Worm (Caenorhabditis elegans) whole organism, young adult: ENCODE data around the gene mfsd-8.
A peak's percentile ranks its signal among the peaks of the same experiment; 100 is the strongest.

Source experiments
- B0261.1 ChIP-seq: sonication (generic microtip); optimal IDR thresholded peaks from 2 replicates; lab custom pipeline; 2016; ENCODE audit warnings: mild to moderate bottlenecking, missing genetic modification characterization, moderate library complexity, missing compliant biosample characterization
- D2030.7 ChIP-seq: fragments of 200-800 bp; sonication (Bioruptor generic); IDR thresholded peaks from 2 replicates; pipeline ENCODE4 v1.3.6; 2022; ENCODE audit warnings: missing genetic modification reagents, missing genetic modification characterization, missing compliant biosample characterization
- F23B12.7 ChIP-seq: sonication (generic microtip); optimal IDR thresholded peaks from 2 replicates; lab custom pipeline; 2017; ENCODE audit warnings: missing genetic modification characterization, mild to moderate bottlenecking, missing compliant biosample characterization, antibody characterized with exemption, moderate library complexity; ENCODE audit not compliant: insufficient read depth
- F33H1.4 ChIP-seq: fragments of 200-800 bp; sonication (Bioruptor generic); IDR thresholded peaks from 2 replicates; pipeline ENCODE4 v1.3.6; 2022; ENCODE audit warnings: missing genetic modification reagents, missing genetic modification characterization, missing compliant biosample characterization
- F52B5.7 ChIP-seq: sonication (generic microtip); optimal IDR thresholded peaks from 2 replicates; lab custom pipeline; 2016; ENCODE audit warnings: mild to moderate bottlenecking, missing genetic modification characterization, missing compliant biosample characterization
- Y67H2A.10 ChIP-seq: fragments of 200-800 bp; sonication (Bioruptor generic); conservative IDR thresholded peaks from 2 replicates; pipeline ENCODE4 v1.3.6; 2022; ENCODE audit warnings: missing genetic modification reagents, missing genetic modification characterization, missing compliant biosample characterization
- Y79H2A.3 ChIP-seq: fragments of 200-800 bp; sonication (Bioruptor generic); conservative IDR thresholded peaks from 2 replicates; pipeline ENCODE4 v1.3.6; 2022; ENCODE audit warnings: missing genetic modification reagents, missing genetic modification characterization, missing compliant biosample characterization
- aptf-2 ChIP-seq: fragments of 200-800 bp; sonication (Bioruptor generic); conservative IDR thresholded peaks from 2 replicates; pipeline ENCODE4 v1.3.6; 2022; ENCODE audit warnings: missing genetic modification reagents, missing genetic modification characterization, missing compliant biosample characterization
- attf-6 ChIP-seq: fragments of 200-800 bp; sonication (Bioruptor generic); IDR thresholded peaks from 2 replicates; pipeline ENCODE4 v1.3.6; 2022; ENCODE audit warnings: missing genetic modification reagents, missing genetic modification characterization, missing compliant biosample characterization
- ceh-27 ChIP-seq: fragments of 200-800 bp; sonication (Bioruptor generic); optimal IDR thresholded peaks from 2 replicates; lab custom pipeline; 2018; ENCODE audit warnings: mild to moderate bottlenecking, missing genetic modification characterization, moderate library complexity, missing compliant biosample characterization
- chd-7 ChIP-seq: sonication (generic microtip); optimal IDR thresholded peaks from 2 replicates; lab custom pipeline; 2016; ENCODE audit warnings: mild to moderate bottlenecking, missing genetic modification characterization, moderate library complexity, missing compliant biosample characterization
- dpl-1 ChIP-seq: fragments of 150-350 bp; optimal IDR thresholded peaks from 2 replicates; lab custom pipeline; 2014; ENCODE audit warnings: missing biosample characterization, missing genetic modification reagents, missing genetic modification characterization
- efl-1 ChIP-seq: fragments of 150-350 bp; optimal IDR thresholded peaks from 2 replicates; lab custom pipeline; 2014; ENCODE audit warnings: missing biosample characterization, missing genetic modification reagents, missing genetic modification characterization
- egrh-3 ChIP-seq: fragments of 200-800 bp; sonication (Bioruptor generic); IDR thresholded peaks from 2 replicates; pipeline ENCODE4 v1.3.6; 2022; ENCODE audit warnings: missing genetic modification reagents, missing genetic modification characterization, missing compliant biosample characterization
- ets-4 ChIP-seq: fragments of 200-800 bp; sonication (Bioruptor generic); optimal IDR thresholded peaks from 2 replicates; lab custom pipeline; 2018; ENCODE audit warnings: mild to moderate bottlenecking, missing genetic modification characterization, missing compliant biosample characterization
- gei-17 ChIP-seq: fragments of 200-800 bp; sonication (Bioruptor generic); optimal IDR thresholded peaks from 2 replicates; lab custom pipeline; 2018; ENCODE audit warnings: mild to moderate bottlenecking, missing genetic modification characterization, missing compliant biosample characterization
- him-1 ChIP-seq: sonication (generic microtip); optimal IDR thresholded peaks from 2 replicates; lab custom pipeline; 2016; ENCODE audit warnings: missing genotype, missing genetic modification reagents, missing genetic modification characterization, missing compliant biosample characterization
- hlh-26 ChIP-seq: fragments of 200-800 bp; sonication (Bioruptor generic); conservative IDR thresholded peaks from 2 replicates; pipeline ENCODE4 v1.3.6; 2022; ENCODE audit warnings: missing genetic modification reagents, missing genetic modification characterization, missing compliant biosample characterization
- hmg-20 ChIP-seq: fragments of 200-800 bp; sonication (Bioruptor generic); IDR thresholded peaks from 2 replicates; pipeline ENCODE4 v1.3.6; 2022; ENCODE audit warnings: missing genetic modification reagents, missing genetic modification characterization, missing compliant biosample characterization
- hsf-1 ChIP-seq: fragments of 200-800 bp; sonication (Bioruptor generic); IDR thresholded peaks from 2 replicates; pipeline ENCODE4 v1.3.6; 2022; ENCODE audit warnings: missing genetic modification reagents, missing genetic modification characterization, missing compliant biosample characterization
- lag-1 ChIP-seq: fragments of 200-800 bp; sonication (Bioruptor generic); IDR thresholded peaks from 2 replicates; pipeline ENCODE4 v1.3.6; 2022; ENCODE audit warnings: missing genetic modification reagents, missing genetic modification characterization, missing compliant biosample characterization
- let-526 ChIP-seq: fragments of 200-800 bp; sonication (Bioruptor generic); IDR thresholded peaks from 2 replicates; pipeline ENCODE4 v1.3.6; 2022; ENCODE audit warnings: missing genetic modification reagents, missing genetic modification characterization, missing compliant biosample characterization
- madf-10 ChIP-seq: sonication (generic microtip); optimal IDR thresholded peaks from 2 replicates; lab custom pipeline; 2016; ENCODE audit warnings: mild to moderate bottlenecking, missing genetic modification characterization, missing compliant biosample characterization
- madf-6 ChIP-seq: fragments of 200-800 bp; sonication (Bioruptor generic); IDR thresholded peaks from 2 replicates; pipeline ENCODE4 v1.3.6; 2022; ENCODE audit warnings: missing genetic modification reagents, missing genetic modification characterization, missing compliant biosample characterization
- nfya-2 ChIP-seq: fragments of 200-800 bp; sonication (Bioruptor generic); IDR thresholded peaks from 2 replicates; pipeline ENCODE4 v1.3.6; 2022; ENCODE audit warnings: missing genetic modification reagents, missing genetic modification characterization, missing compliant biosample characterization
- nhr-120 ChIP-seq: fragments of 200-800 bp; sonication (Bioruptor generic); IDR thresholded peaks from 2 replicates; pipeline ENCODE4 v1.3.6; 2022; ENCODE audit warnings: missing genetic modification characterization, missing compliant biosample characterization
- nhr-179 ChIP-seq: sonication (generic microtip); optimal IDR thresholded peaks from 2 replicates; lab custom pipeline; 2016; ENCODE audit warnings: mild to moderate bottlenecking, missing genetic modification characterization, missing compliant biosample characterization
- nhr-80 ChIP-seq: sonication (generic microtip); optimal IDR thresholded peaks from 2 replicates; lab custom pipeline; 2016; ENCODE audit warnings: missing genetic modification characterization, missing compliant biosample characterization
- nhr-90 ChIP-seq: sonication (generic microtip); optimal IDR thresholded peaks from 2 replicates; lab custom pipeline; 2016; ENCODE audit warnings: missing genotype, mild to moderate bottlenecking, missing genetic modification characterization, missing compliant biosample characterization
- rpc-1 ChIP-seq, 2 experiments: fragments of 150-350 bp in 1 of 2; sonication (generic microtip) in 1 of 2; optimal IDR thresholded peaks; 2 replicates each; lab custom pipeline; 2014 to 2018; ENCODE audit warnings: missing biosample characterization in 1 of 2, missing genetic modification characterization in 1 of 2, missing genetic modification reagents in 1 of 2, missing genotype in 1 of 2
- sea-2 ChIP-seq: fragments of 200-800 bp; sonication (Bioruptor generic); IDR thresholded peaks from 2 replicates; pipeline ENCODE4 v1.3.6; 2022; ENCODE audit warnings: missing genetic modification characterization, missing compliant biosample characterization
- snpc-4 ChIP-seq, 5 experiments: fragments of 150-350 bp in 1 of 5; sonication (generic microtip) in 4 of 5; optimal IDR thresholded peaks; 2 replicates each; lab custom pipeline; 2014 to 2018; ENCODE audit warnings: missing genetic modification characterization in 5 of 5, missing biosample characterization in 3 of 5, antibody characterized with exemption in 2 of 5, mild to moderate bottlenecking in 2 of 5, missing compliant biosample characterization in 2 of 5, missing genotype in 2 of 5, moderate library complexity in 2 of 5, missing genetic modification reagents in 1 of 5
- sptf-2 ChIP-seq: fragments of 200-800 bp; sonication (Bioruptor generic); optimal IDR thresholded peaks from 2 replicates; lab custom pipeline; 2018; ENCODE audit warnings: mild to moderate bottlenecking, missing genetic modification characterization, missing compliant biosample characterization
- tlf-1 ChIP-seq: fragments of 200-800 bp; sonication (Bioruptor generic); optimal IDR thresholded peaks from 2 replicates; lab custom pipeline; 2018; ENCODE audit warnings: mild to moderate bottlenecking, missing genetic modification characterization, missing compliant biosample characterization
- xnd-1 ChIP-seq: sonication (generic microtip); optimal IDR thresholded peaks from 2 replicates; lab custom pipeline; 2016; ENCODE audit warnings: missing genotype, missing genetic modification reagents, missing genetic modification characterization, missing compliant biosample characterization
- zfh-2 ChIP-seq: fragments of 200-800 bp; sonication (Bioruptor generic); conservative IDR thresholded peaks from 2 replicates; pipeline ENCODE4 v1.3.6; 2022; ENCODE audit warnings: missing genetic modification reagents, missing genetic modification characterization, missing compliant biosample characterization
- ztf-22 ChIP-seq: fragments of 200-800 bp; sonication (Bioruptor generic); optimal IDR thresholded peaks from 2 replicates; lab custom pipeline; 2018; ENCODE audit warnings: mild to moderate bottlenecking, missing genetic modification characterization, moderate library complexity, missing compliant biosample characterization

Gene mfsd-8

DNA sequence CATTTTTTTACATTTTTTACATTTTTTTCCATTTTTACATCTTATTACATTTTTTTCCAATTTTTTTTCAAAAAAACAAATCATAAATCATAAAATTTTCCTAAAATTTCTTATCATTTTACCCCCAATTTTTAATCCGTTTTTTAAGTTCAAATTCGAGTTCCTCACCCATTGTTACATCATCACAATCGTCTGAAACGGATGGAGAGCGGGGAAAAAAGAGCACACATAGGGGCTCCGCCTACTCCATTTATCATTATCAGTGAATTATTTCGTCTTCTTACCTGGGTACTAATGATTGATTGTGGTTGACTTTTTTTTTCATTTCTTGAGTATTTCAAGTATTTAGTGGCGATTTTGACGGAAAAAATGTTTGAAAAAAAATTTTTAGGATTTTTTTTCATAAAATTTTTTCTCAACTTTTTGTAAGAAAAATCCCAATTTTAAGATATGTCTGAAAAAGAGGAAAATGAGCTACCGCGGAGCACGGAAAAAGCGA is at the start of gene mfsd-8:
Gene mfsd-8, plus strand, starts transcription at position 449 of the 499 bp plus-strand sequence.
- TF ChIP-seq F33H1.4: no peak
- TF ChIP-seq hlh-26 (GFP tag; lab: Robert Waterston, UW): no peak
- no peak for TF ChIP-seq let-526 (GFP tag; lab: Robert Waterston, UW)
- TF ChIP-seq nhr-80 (tag; lab: Kevin White, UChicago): peak; percentile 88
- TF ChIP-seq Y67H2A.10 (GFP tag; lab: Robert Waterston, UW): no peak
- no peak for TF ChIP-seq lag-1 (GFP tag; lab: Robert Waterston, UW)
- TF ChIP-seq F52B5.7 (tag; lab: Kevin White, UChicago): no peak
- TF ChIP-seq ets-4: peak; percentile 63
- no peak for TF ChIP-seq tlf-1 (GFP tag; lab: Kevin White, UChicago)
- no peak for TF ChIP-seq madf-6 (GFP tag; lab: Robert Waterston, UW)
- no peak for TF ChIP-seq aptf-2 (GFP tag; lab: Robert Waterston, UW)
- no peak for TF ChIP-seq gei-17 (GFP tag; lab: Kevin White, UChicago)

- TF ChIP-seq sptf-2 (GFP tag; lab: Kevin White, UChicago): no peak
- no peak for TF ChIP-seq hsf-1
- no peak for TF ChIP-seq efl-1 (GFP tag; lab: Kevin White, UChicago)
- TF ChIP-seq dpl-1 (GFP tag; lab: Kevin White, UChicago): no peak
- no peak for TF ChIP-seq nhr-179 (tag; lab: Kevin White, UChicago)
- TF ChIP-seq sea-2 (GFP tag; lab: Robert Waterston, UW): no peak
- TF ChIP-seq hmg-20 (GFP tag; lab: Robert Waterston, UW): no peak
- no peak for TF ChIP-seq aptf-2 (GFP tag; lab: Robert Waterston, UW)
- TF ChIP-seq ztf-22 (GFP tag; lab: Kevin White, UChicago): no peak
- peak; percentile 74 for TF ChIP-seq zfh-2
- no peak for TF ChIP-seq F23B12.7 (tag; lab: Kevin White, UChicago)
- TF ChIP-seq egrh-3: peak; percentile 19; the same call in 1 of the 2 replicates
- TF ChIP-seq D2030.7 (GFP tag; lab: Robert Waterston, UW): no peak
- no peak for TF ChIP-seq Y79H2A.3 (GFP tag; lab: Robert Waterston, UW)
Measured at ce11 chrIII:3232650-3233152, 49.4 kb upstream of the mfsd-8 start, which contains the start of gene Y53G8AL.1. Gene Y53G8AL.1 (plus strand): TSS chrIII:3233102.

- no peak for TF ChIP-seq ceh-27 (GFP tag; lab: Kevin White, UChicago)
- TF ChIP-seq B0261.1 (tag; lab: Kevin White, UChicago): no peak
- TF ChIP-seq nhr-90: no peak
- TF ChIP-seq nfya-2 (GFP tag; lab: Robert Waterston, UW): no peak
- no peak for TF ChIP-seq nhr-120 (GFP tag; lab: Robert Waterston, UW)
- TF ChIP-seq attf-6 (GFP tag; lab: Robert Waterston, UW): no peak
- no peak for TF ChIP-seq him-1 (tag; lab: Kevin White, UChicago)
- TF ChIP-seq tlf-1 (GFP tag; lab: Kevin White, UChicago): no peak
- TF ChIP-seq snpc-4 (GFP tag; optimal IDR thresholded peaks at IDR 0.05; lab: Kevin White, UChicago): no peak
- no peak for TF ChIP-seq snpc-4 (tag; optimal IDR thresholded peaks at IDR 0.05; lab: Kevin White, UChicago)
- TF ChIP-seq madf-10 (tag; lab: Kevin White, UChicago): no peak
- no peak for TF ChIP-seq Y67H2A.10 (GFP tag; lab: Robert Waterston, UW)
- no peak for TF ChIP-seq rpc-1 (optimal IDR thresholded peaks at IDR 0.05; lab: Kevin White, UChicago)
- TF ChIP-seq rpc-1 (tag; optimal IDR thresholded peaks at IDR 0.05; lab: Kevin White, UChicago): no peak
- TF ChIP-seq chd-7 (tag; lab: Kevin White, UChicago): no peak
- TF ChIP-seq xnd-1: no peak
Measured at ce11 chrIII:3240893-3241292, 41.2 kb upstream of the mfsd-8 start.
